Fruit fly (Drosophila melanogaster) whole organism, pupa: ENCODE measurements around the gene Mco1.

Experiments
- CG10348 ChIP-seq: fragments of 200-800 bp; sonication (Bioruptor generic); IDR thresholded peaks from 2 replicates; pipeline ENCODE4 v1.3.6; 2022; ENCODE audit warnings: missing biosample characterization, missing genetic modification characterization
- CG12605 ChIP-seq: fragments of 200-800 bp; sonication (Bioruptor generic); IDR thresholded peaks from 2 replicates; pipeline ENCODE4 v1.3.6; 2022; ENCODE audit warnings: missing biosample characterization, missing genetic modification characterization
- CG14655 ChIP-seq: fragments of 200-800 bp; sonication (Bioruptor generic); optimal IDR thresholded peaks from 3 replicates; lab custom pipeline; 2017; ENCODE audit warnings: mild to moderate bottlenecking, missing biosample characterization, missing genetic modification reagents, missing genetic modification characterization
- CG15710 ChIP-seq: fragments of 200-800 bp; sonication (Bioruptor generic); optimal IDR thresholded peaks from 2 replicates; lab custom pipeline; 2018; ENCODE audit warnings: missing biosample characterization, mild to moderate bottlenecking, missing genetic modification characterization, moderate library complexity
- CG17806 ChIP-seq: fragments of 200-800 bp; sonication (Bioruptor generic); optimal IDR thresholded peaks from 2 replicates; lab custom pipeline; 2018; ENCODE audit warnings: missing biosample characterization, mild to moderate bottlenecking, missing genetic modification characterization, moderate library complexity
- CG32121 ChIP-seq: fragments of 200-800 bp; sonication (Bioruptor generic); IDR thresholded peaks from 2 replicates; pipeline ENCODE4 v1.3.6; 2022; ENCODE audit warnings: missing biosample characterization, missing genetic modification characterization
- CG34367 ChIP-seq: fragments of 200-800 bp; sonication (Bioruptor generic); optimal IDR thresholded peaks from 2 replicates; lab custom pipeline; 2018; ENCODE audit warnings: missing biosample characterization, mild to moderate bottlenecking, missing genetic modification characterization
- CG4496 ChIP-seq: fragments of 200-800 bp; sonication (Bioruptor generic); IDR thresholded peaks from 3 replicates; pipeline ENCODE4 v1.3.6; 2022; ENCODE audit warnings: missing biosample characterization, missing genetic modification characterization
- CG8301 ChIP-seq: fragments of 200-800 bp; sonication (Bioruptor generic); optimal IDR thresholded peaks from 2 replicates; lab custom pipeline; 2018; ENCODE audit warnings: missing biosample characterization, mild to moderate bottlenecking, missing genetic modification characterization
- D1 ChIP-seq: fragments of 200-800 bp; sonication (Bioruptor generic); optimal IDR thresholded peaks from 2 replicates; lab custom pipeline; 2018; ENCODE audit warnings: missing biosample characterization, mild to moderate bottlenecking, missing genetic modification characterization, moderate library complexity
- EcR ChIP-seq: fragments of 200-800 bp; sonication (Bioruptor generic); optimal IDR thresholded peaks from 3 replicates; lab custom pipeline; 2019; ENCODE audit warnings: missing biosample characterization, missing genetic modification characterization, mild to moderate bottlenecking, moderate library complexity, missing genetic modification reagents
- Ets98B ChIP-seq: fragments of 200-800 bp; sonication (Bioruptor generic); IDR thresholded peaks from 2 replicates; pipeline ENCODE4 v1.3.6; 2022; ENCODE audit warnings: missing biosample characterization, missing genetic modification characterization
- gl ChIP-seq: fragments of 200-800 bp; sonication (Bioruptor generic); optimal IDR thresholded peaks from 2 replicates; lab custom pipeline; 2018; ENCODE audit warnings: missing biosample characterization, mild to moderate bottlenecking, missing genetic modification characterization

- TF ChIP-seq gl (tag; lab: Kevin White, UChicago) (no peak), D1 (tag; lab: Kevin White, UChicago) (no peak), CG14655 (no peak), Ets98B (GFP tag; lab: Robert Waterston, UW) (no peak), CG4496 (GFP tag; lab: Robert Waterston, UW) (no peak), CG15710 (tag; lab: Kevin White, UChicago) (no peak), CG12605 (GFP tag; lab: Robert Waterston, UW) (no peak), EcR (no peak), CG10348 (GFP tag; lab: Robert Waterston, UW) (no peak), CG32121 (GFP tag; lab: Robert Waterston, UW) (no peak), CG17806 (tag; lab: Kevin White, UChicago) (no peak), CG34367 (no peak), CG8301 (no peak)
Observed at dm6 chr2L:9421312-9421711, 4.9 kb downstream of the Mco1 start.
